Worm (Caenorhabditis elegans) whole organism, L2 larva: ENCODE results near the gene F49C12.7.

Experiments
- ceh-16 ChIP-seq: fragments of 150-350 bp; optimal IDR thresholded peaks from 2 replicates; lab custom pipeline; 2014; ENCODE audit warnings: missing biosample characterization, missing genetic modification characterization
- dmd-4 ChIP-seq: sonication (generic microtip); optimal IDR thresholded peaks from 2 replicates; lab custom pipeline; 2017; ENCODE audit warnings: missing biosample characterization, missing genetic modification characterization
- elt-3 ChIP-seq: sonication (generic microtip); optimal IDR thresholded peaks from 2 replicates; lab custom pipeline; 2017; ENCODE audit warnings: missing biosample characterization, missing genetic modification characterization
- fos-1 ChIP-seq: fragments of 150-350 bp; optimal IDR thresholded peaks from 2 replicates; lab custom pipeline; 2014; ENCODE audit warnings: missing biosample characterization, missing genetic modification characterization
- lsy-2 ChIP-seq, 2 experiments: fragments of 150-350 bp in 1 of 2; sonication (generic microtip) in 1 of 2; optimal IDR thresholded peaks; 2 replicates each; lab custom pipeline; 2014 to 2017; ENCODE audit warnings: missing biosample characterization in 2 of 2, missing genetic modification characterization in 2 of 2
- mdl-1 ChIP-seq, 2 experiments: fragments of 150-350 bp in 1 of 2; sonication (generic microtip) in 1 of 2; optimal IDR thresholded peaks; 2 replicates each; lab custom pipeline; 2017; ENCODE audit warnings: missing biosample characterization in 2 of 2, missing genetic modification characterization in 2 of 2
- nhr-237 ChIP-seq: fragments of 150-350 bp; optimal IDR thresholded peaks from 2 replicates; lab custom pipeline; 2014; ENCODE audit warnings: missing biosample characterization, missing genetic modification characterization
- unc-62 ChIP-seq: fragments of 150-350 bp; optimal IDR thresholded peaks from 2 replicates; lab custom pipeline; 2014; ENCODE audit warnings: missing biosample characterization, missing genetic modification reagents, missing genetic modification characterization
- zag-1 ChIP-seq: fragments of 150-350 bp; optimal IDR thresholded peaks from 2 replicates; lab custom pipeline; 2014; ENCODE audit warnings: missing biosample characterization, missing genetic modification characterization
- ztf-11 ChIP-seq: sonication (generic microtip); optimal IDR thresholded peaks from 2 replicates; lab custom pipeline; 2017; ENCODE audit warnings: missing biosample characterization, missing genetic modification characterization
- ztf-4 ChIP-seq: fragments of 150-350 bp; optimal IDR thresholded peaks from 2 replicates; lab custom pipeline; 2014; ENCODE audit warnings: missing biosample characterization, missing genetic modification characterization

- TF ChIP-seq mdl-1 (tag; optimal IDR thresholded peaks at IDR 0.05; lab: Kevin White, UChicago) (no peak), nhr-237 (no peak), zag-1 (tag; lab: Kevin White, UChicago) (no peak), ztf-4 (tag; lab: Kevin White, UChicago) (no peak), unc-62 (GFP tag; lab: Kevin White, UChicago) (no peak), ztf-11 (tag; lab: Kevin White, UChicago) (no peak), elt-3 (tag; lab: Kevin White, UChicago) (no peak), dmd-4 (tag; lab: Kevin White, UChicago) (no peak), fos-1 (tag; lab: Kevin White, UChicago) (no peak), lsy-2 (tag; optimal IDR thresholded peaks at IDR 0.05; lab: Kevin White, UChicago) (no peak), ceh-16 (tag; lab: Kevin White, UChicago) (no peak)
Observed at ce11 chrIV:9260334-9260733, 52.4 kb downstream of the F49C12.7 start.
